Fruit fly (Drosophila melanogaster) whole organism: ENCODE measurements around the gene MED6.

Source experiments
- CG8478 ChIP-seq: fragments of >200 bp; optimal IDR thresholded peaks from 2 replicates; lab custom pipeline; 2018; ENCODE audit warnings: inconsistent platforms
- Dll ChIP-seq: fragments of >200 bp; optimal IDR thresholded peaks from 2 replicates; lab custom pipeline; 2017
- EcR ChIP-seq, 2 experiments: fragments of >200 bp; optimal IDR thresholded peaks; 2 replicates each; lab custom pipeline; 2017; ENCODE audit warnings: missing biosample characterization in 2 of 2, missing genetic modification characterization in 2 of 2, missing genetic modification reagents in 2 of 2
- pan ChIP-seq: fragments of >200 bp; optimal IDR thresholded peaks from 2 replicates; lab custom pipeline; 2017
- psq ChIP-seq: fragments of >200 bp; optimal IDR thresholded peaks from 2 replicates; lab custom pipeline; 2017
- usp ChIP-seq: fragments of >200 bp; optimal IDR thresholded peaks from 2 replicates; lab custom pipeline; 2017; ENCODE audit warnings: missing biosample characterization, missing genetic modification characterization, mixed read lengths

Gene MED6

dm6 chr3R:9783240-9783917 is 14.6 kb upstream of the MED6 start:
- TF ChIP-seq psq (lab: Kevin White, UChicago) = no peak
- TF ChIP-seq usp (GFP tag; lab: Kevin White, UChicago) = no peak

dm6 chr3R:9779764-9780163 is 11.0 kb upstream of the MED6 start, which contains the start of gene CG12947:
Gene CG12947, plus strand, starts transcription at chr3R:9780064.
- TF ChIP-seq psq (lab: Kevin White, UChicago) (no peak), Dll (no peak), usp (GFP tag; lab: Kevin White, UChicago) (no peak), pan (lab: Kevin White, UChicago) (no peak)

- TF ChIP-seq pan (lab: Kevin White, UChicago) = no peak
- no peak for TF ChIP-seq CG8478 (lab: Kevin White, UChicago)
- no peak for TF ChIP-seq EcR (GFP tag; optimal IDR thresholded peaks at IDR 0.05; lab: Kevin White, UChicago)
- no peak for TF ChIP-seq usp (GFP tag; lab: Kevin White, UChicago)
- no peak for TF ChIP-seq psq (lab: Kevin White, UChicago)
- TF ChIP-seq Dll = no peak
These were observed 9.2 kb upstream of the MED6 start, which contains the start of gene RpS29 for dm6 chr3R:9777941-9778360. Gene RpS29, plus strand, starts transcription at chr3R:9778042.

dm6 chr3R:9774821-9775220 is 6.0 kb upstream of the MED6 start, which contains the start of gene topi:
Gene topi, plus strand, starts transcription at chr3R:9775121.
- TF ChIP-seq Dll (no peak), pan (lab: Kevin White, UChicago) (no peak), EcR (GFP tag; optimal IDR thresholded peaks at IDR 0.05; lab: Kevin White, UChicago) (no peak), usp (GFP tag; lab: Kevin White, UChicago) (no peak), CG8478 (lab: Kevin White, UChicago) (no peak), psq (lab: Kevin White, UChicago) (no peak)

dm6 chr3R:9774147-9774546 is 5.4 kb upstream of the MED6 start, which contains the start of gene Whamy:
Gene Whamy, minus strand, starts transcription at chr3R:9774419.
- TF ChIP-seq pan (lab: Kevin White, UChicago) (no peak), EcR (GFP tag; optimal IDR thresholded peaks at IDR 0.05; lab: Kevin White, UChicago) (no peak), psq (lab: Kevin White, UChicago) (no peak), Dll (no peak), usp (GFP tag; lab: Kevin White, UChicago) (no peak), CG8478 (lab: Kevin White, UChicago) (no peak)

- TF ChIP-seq Dll = no peak
These were observed 2.8 kb upstream of the MED6 start, which contains the start of gene CG9471 for dm6 chr3R:9771519-9771972. Gene CG9471, minus strand, starts transcription at chr3R:9771542.

- no peak for TF ChIP-seq EcR (GFP tag; optimal IDR thresholded peaks at IDR 0.05; lab: Kevin White, UChicago)
- no peak for TF ChIP-seq CG8478 (lab: Kevin White, UChicago)
- no peak for TF ChIP-seq psq (lab: Kevin White, UChicago)
- TF ChIP-seq pan (lab: Kevin White, UChicago) = no peak
- no peak for TF ChIP-seq usp (GFP tag; lab: Kevin White, UChicago)
- no peak for TF ChIP-seq Dll
These were observed 1.3 kb upstream of the MED6 start for dm6 chr3R:9770127-9770526.

dm6 chr3R:9767620-9768592 is 878 bp downstream of the MED6 start, which contains the start of gene Naa80:
Gene Naa80, plus strand, starts transcription at chr3R:9767834.
- TF ChIP-seq EcR (GFP tag; optimal IDR thresholded peaks at IDR 0.05; lab: Kevin White, UChicago) (no peak), pan (lab: Kevin White, UChicago) (no peak), psq (lab: Kevin White, UChicago) (no peak)

- no peak for TF ChIP-seq CG8478 (lab: Kevin White, UChicago)
- no peak for TF ChIP-seq usp (GFP tag; lab: Kevin White, UChicago)
- TF ChIP-seq psq (lab: Kevin White, UChicago) = no peak
- TF ChIP-seq Dll = no peak
- TF ChIP-seq EcR (GFP tag; optimal IDR thresholded peaks at IDR 0.05; lab: Kevin White, UChicago) = no peak
- no peak for TF ChIP-seq pan (lab: Kevin White, UChicago)
These were observed 5.5 kb downstream of the MED6 start, which contains the start of the genes Snap24 and CG8478 for dm6 chr3R:9762955-9763931. Gene Snap24, minus strand, starts transcription at chr3R:9763150. Gene CG8478, plus strand, starts transcription at chr3R:9763650.

- TF ChIP-seq CG8478 (lab: Kevin White, UChicago) (no peak), EcR (GFP tag; optimal IDR thresholded peaks at IDR 0.05; lab: Kevin White, UChicago) (no peak), Dll (no peak)
These were observed 9.2 kb downstream of the MED6 start, which contains the start of gene Mpi for dm6 chr3R:9759360-9760191. Gene Mpi, plus strand, starts transcription at chr3R:9759622.
